Fruit fly (Drosophila melanogaster) whole organism, wandering third instar larva: Measurements from ENCODE around the gene Iyd.
A peak's percentile ranks its signal among the peaks of the same experiment; 100 is the strongest.

Experiments
- Abd-B ChIP-seq: fragments of >200 bp; optimal IDR thresholded peaks from 2 replicates; lab custom pipeline; 2017; ENCODE audit warnings: missing biosample characterization, missing genetic modification characterization
- CG32264 ChIP-seq: fragments of 200-800 bp; sonication (Bioruptor generic); optimal IDR thresholded peaks from 2 replicates; lab custom pipeline; 2016; ENCODE audit warnings: missing biosample characterization, missing genetic modification characterization
- CG9705 ChIP-seq: fragments of 200-800 bp; sonication (Bioruptor generic); optimal IDR thresholded peaks from 2 replicates; lab custom pipeline; 2018; ENCODE audit warnings: missing biosample characterization, mild to moderate bottlenecking, missing genetic modification characterization
- CrebA ChIP-seq: fragments of 200-800 bp; sonication (Bioruptor generic); optimal IDR thresholded peaks from 2 replicates; lab custom pipeline; 2016; ENCODE audit warnings: missing biosample characterization, mild to moderate bottlenecking, missing genetic modification characterization, borderline replicate concordance
- Dfd ChIP-seq: fragments of >200 bp; optimal IDR thresholded peaks from 2 replicates; lab custom pipeline; 2017; ENCODE audit warnings: missing biosample characterization, missing genetic modification characterization
- Dif ChIP-seq: fragments of 200-275, 200-300 bp; sonication (Bioruptor generic); optimal IDR thresholded peaks from 2 replicates; lab custom pipeline; 2018; ENCODE audit warnings: missing biosample characterization, missing genetic modification characterization; ENCODE audit not compliant: partially characterized antibody
- GATAd ChIP-seq: sonication (Bioruptor generic); optimal IDR thresholded peaks from 2 replicates; lab custom pipeline; 2016; ENCODE audit warnings: missing biosample characterization, missing genetic modification characterization
- HLH106 ChIP-seq: fragments of 200-800 bp; optimal IDR thresholded peaks from 3 replicates; lab custom pipeline; 2019; ENCODE audit warnings: missing biosample characterization, mild to moderate bottlenecking, missing genetic modification characterization, moderate library complexity
- Hnf4 ChIP-seq: fragments of 200-800 bp; sonication (Bioruptor generic); optimal IDR thresholded peaks from 2 replicates; lab custom pipeline; 2016; ENCODE audit warnings: missing biosample characterization, mild to moderate bottlenecking, missing genetic modification characterization
- Hr78 ChIP-seq: fragments of >200 bp; optimal IDR thresholded peaks from 2 replicates; lab custom pipeline; 2017; ENCODE audit warnings: missing biosample characterization, missing genetic modification characterization
- Hr83 ChIP-seq: fragments of 200-300 bp; sonication (Bioruptor generic); optimal IDR thresholded peaks from 2 replicates; lab custom pipeline; 2016; ENCODE audit warnings: missing biosample characterization, mild to moderate bottlenecking, missing genetic modification characterization, moderate library complexity; ENCODE audit not compliant: poor library complexity, severe bottlenecking
- Jra ChIP-seq: sonication (Bioruptor generic); optimal IDR thresholded peaks from 2 replicates; lab custom pipeline; 2016; ENCODE audit warnings: missing biosample characterization, missing genetic modification characterization
- Mio ChIP-seq: sonication (Bioruptor generic); optimal IDR thresholded peaks from 2 replicates; lab custom pipeline; 2016; ENCODE audit warnings: missing biosample characterization, missing genetic modification characterization
- Myc ChIP-seq: fragments of >200 bp; optimal IDR thresholded peaks from 2 replicates; lab custom pipeline; 2017
- N ChIP-seq: fragments of >200 bp; optimal IDR thresholded peaks from 2 replicates; lab custom pipeline; 2018; ENCODE audit warnings: missing biosample characterization, missing external identifiers, missing genetic modification characterization
- OdsH ChIP-seq: fragments of 200-800 bp; sonication (Bioruptor generic); optimal IDR thresholded peaks from 2 replicates; lab custom pipeline; 2016; ENCODE audit warnings: missing biosample characterization, mild to moderate bottlenecking, missing genetic modification characterization
- Rel ChIP-seq, 2 experiments: fragments of 200-800 bp; sonication (Bioruptor generic) in 1 of 2; optimal IDR thresholded peaks; 2 replicates in 1 of 2; 3 replicates in 1 of 2; lab custom pipeline; 2016 to 2019; ENCODE audit warnings: mild to moderate bottlenecking in 2 of 2, missing biosample characterization in 2 of 2, missing genetic modification characterization in 2 of 2, moderate library complexity in 1 of 2
- Sp1 ChIP-seq: fragments of 200-800 bp; sonication (Bioruptor generic); optimal IDR thresholded peaks from 3 replicates; lab custom pipeline; 2019; ENCODE audit warnings: missing biosample characterization, mild to moderate bottlenecking, missing genetic modification characterization, moderate library complexity
- Vsx2 ChIP-seq: fragments of 200-300, 225-300 bp; sonication (Bioruptor generic); optimal IDR thresholded peaks from 2 replicates; lab custom pipeline; 2018; ENCODE audit warnings: missing biosample characterization, missing genetic modification characterization; ENCODE audit not compliant: partially characterized antibody
- br ChIP-seq: fragments of 200-800 bp; sonication (Bioruptor generic); optimal IDR thresholded peaks from 2 replicates; lab custom pipeline; 2016; ENCODE audit warnings: missing biosample characterization, missing genetic modification characterization
- brk ChIP-seq: fragments of 200-800 bp; sonication (Bioruptor generic); optimal IDR thresholded peaks from 2 replicates; lab custom pipeline; 2016; ENCODE audit warnings: missing biosample characterization, mild to moderate bottlenecking, missing genetic modification characterization
- dl ChIP-seq, 2 experiments: fragments of 175-275, 200-275 bp in 1 of 2; fragments of 200-275 bp in 1 of 2; sonication (Bioruptor generic); optimal IDR thresholded peaks; lab custom pipeline; 2018; ENCODE audit warnings: mild to moderate bottlenecking in 2 of 2, missing biosample characterization in 2 of 2, missing genetic modification characterization in 2 of 2, moderate library complexity in 2 of 2; ENCODE audit not compliant: partially characterized antibody in 2 of 2, insufficient read depth in 1 of 2
- dmrt93B ChIP-seq: fragments of 200-800 bp; sonication (Bioruptor generic); optimal IDR thresholded peaks from 2 replicates; lab custom pipeline; 2018; ENCODE audit warnings: missing biosample characterization, mild to moderate bottlenecking, missing genetic modification characterization
- dsf ChIP-seq: sonication (Bioruptor generic); optimal IDR thresholded peaks from 2 replicates; lab custom pipeline; 2016; ENCODE audit warnings: missing biosample characterization, missing genetic modification characterization, borderline replicate concordance
- ey ChIP-seq: fragments of 200-800 bp; sonication (Bioruptor generic); optimal IDR thresholded peaks from 2 replicates; lab custom pipeline; 2016; ENCODE audit warnings: missing biosample characterization, missing genetic modification characterization
- foxo ChIP-seq, 2 experiments: fragments of 200-800 bp; sonication (Bioruptor generic); optimal IDR thresholded peaks; 2 replicates in 1 of 2; 3 replicates in 1 of 2; lab custom pipeline; 2016 to 2017; ENCODE audit warnings: missing biosample characterization in 2 of 2, missing genetic modification characterization in 2 of 2
- fru ChIP-seq: fragments of 200-800 bp; sonication (Bioruptor generic); optimal IDR thresholded peaks from 3 replicates; lab custom pipeline; 2016; ENCODE audit warnings: missing biosample characterization, mild to moderate bottlenecking, missing genetic modification characterization
- h ChIP-seq: fragments of 200-800 bp; sonication (Bioruptor generic); optimal IDR thresholded peaks from 3 replicates; lab custom pipeline; 2016; ENCODE audit warnings: missing biosample characterization, mild to moderate bottlenecking, missing genetic modification characterization
- jim ChIP-seq: fragments of 175-275, 200-325 bp; sonication (Bioruptor generic); optimal IDR thresholded peaks from 2 replicates; lab custom pipeline; 2016; ENCODE audit warnings: missing biosample characterization, mild to moderate bottlenecking, missing genetic modification characterization
- lola ChIP-seq: fragments of >200 bp; optimal IDR thresholded peaks from 2 replicates; lab custom pipeline; 2017; ENCODE audit warnings: missing biosample characterization, missing genetic modification characterization
- pan ChIP-seq: fragments of >200 bp; optimal IDR thresholded peaks from 2 replicates; lab custom pipeline; 2017
- psq ChIP-seq: fragments of 200-800 bp; sonication (Bioruptor generic); optimal IDR thresholded peaks from 3 replicates; lab custom pipeline; 2017; ENCODE audit warnings: missing biosample characterization, mild to moderate bottlenecking, missing genetic modification characterization, moderate library complexity
- rgr ChIP-seq: fragments of 200-800 bp; sonication (Bioruptor generic); optimal IDR thresholded peaks from 3 replicates; lab custom pipeline; 2016; ENCODE audit warnings: missing biosample characterization, mild to moderate bottlenecking, missing genetic modification characterization
- sage ChIP-seq: fragments of 200-800 bp; sonication (Bioruptor generic); optimal IDR thresholded peaks from 2 replicates; lab custom pipeline; 2016; ENCODE audit warnings: missing biosample characterization, mild to moderate bottlenecking, missing genetic modification characterization
- sv ChIP-seq: fragments of 200-800 bp; sonication (Bioruptor generic); optimal IDR thresholded peaks from 3 replicates; lab custom pipeline; 2016; ENCODE audit warnings: missing biosample characterization, missing genetic modification characterization
- tai ChIP-seq: sonication (Bioruptor generic); optimal IDR thresholded peaks from 2 replicates; lab custom pipeline; 2016; ENCODE audit warnings: missing biosample characterization, missing genetic modification characterization
- usp ChIP-seq: fragments of >200 bp; optimal IDR thresholded peaks from 2 replicates; lab custom pipeline; 2017; ENCODE audit warnings: missing biosample characterization, missing genetic modification characterization
- woc ChIP-seq: sonication (Bioruptor generic); optimal IDR thresholded peaks from 2 replicates; lab custom pipeline; 2016; ENCODE audit warnings: missing biosample characterization, mild to moderate bottlenecking, missing genetic modification characterization

The Iyd gene

dm6 chr3L:11071057-11071456 is 25.0 kb downstream of the Iyd start:
- TF ChIP-seq br (GFP tag; lab: Kevin White, UChicago) (no peak), Hr83 (GFP tag; lab: Kevin White, UChicago) (no peak), woc (GFP tag; lab: Kevin White, UChicago) (no peak), pan (lab: Kevin White, UChicago) (no peak), jim (GFP tag; lab: Kevin White, UChicago) (no peak), Abd-B (GFP tag; lab: Kevin White, UChicago) (no peak), GATAd (GFP tag; lab: Kevin White, UChicago) (no peak), CrebA (GFP tag; lab: Kevin White, UChicago) (no peak), Dfd (GFP tag; lab: Kevin White, UChicago) (no peak), lola (no peak), usp (GFP tag; lab: Kevin White, UChicago) (no peak), HLH106 (tag; lab: Kevin White, UChicago) (no peak), rgr (GFP tag; lab: Kevin White, UChicago) (no peak), fru (GFP tag; lab: Kevin White, UChicago) (no peak), Hr78 (no peak), foxo (GFP tag; optimal IDR thresholded peaks at IDR 0.05; lab: Kevin White, UChicago) (no peak), Dif (GFP tag; lab: Kevin White, UChicago) (no peak), Rel (GFP tag; optimal IDR thresholded peaks at IDR 0.05; lab: Kevin White, UChicago) (no peak), Rel (tag; optimal IDR thresholded peaks at IDR 0.05; lab: Kevin White, UChicago) (no peak)
- TF ChIP-seq, all 38 proteins: peak for 0

dm6 chr3L:11070372-11070854 is 25.6 kb downstream of the Iyd start, which contains the start of gene Mocs1:
Gene Mocs1, plus strand, starts transcription at chr3L:11070526.
- TF ChIP-seq h (no peak), OdsH (GFP tag; lab: Kevin White, UChicago) (peak; percentile 14), Rel (GFP tag; optimal IDR thresholded peaks at IDR 0.05; lab: Kevin White, UChicago) (no peak), Rel (tag; optimal IDR thresholded peaks at IDR 0.05; lab: Kevin White, UChicago) (peak; percentile 24), sv (no peak), CG9705 (GFP tag; lab: Kevin White, UChicago) (no peak), Hr83 (GFP tag; lab: Kevin White, UChicago) (peak; percentile 77), foxo (GFP tag; optimal IDR thresholded peaks at IDR 0.05; lab: Kevin White, UChicago) (peak in 1 of 2 experiments; percentile 43), Hr78 (no peak), HLH106 (tag; lab: Kevin White, UChicago) (no peak), GATAd (GFP tag; lab: Kevin White, UChicago) (no peak), usp (GFP tag; lab: Kevin White, UChicago) (no peak), N (GFP tag; lab: Kevin White, UChicago) (no peak), Myc (no peak), Mio (GFP tag; lab: Kevin White, UChicago) (no peak), Hnf4 (GFP tag; lab: Kevin White, UChicago) (peak; percentile 49), br (GFP tag; lab: Kevin White, UChicago) (no peak), Vsx2 (no peak), dsf (no peak), Sp1 (GFP tag; lab: Kevin White, UChicago) (peak; percentile 31), fru (GFP tag; lab: Kevin White, UChicago) (no peak), CG32264 (GFP tag; lab: Kevin White, UChicago) (no peak), Jra (no peak), Dfd (GFP tag; lab: Kevin White, UChicago) (no peak), CrebA (GFP tag; lab: Kevin White, UChicago) (no peak), lola (no peak), pan (lab: Kevin White, UChicago) (no peak), tai (GFP tag; lab: Kevin White, UChicago) (no peak), rgr (GFP tag; lab: Kevin White, UChicago) (peak; percentile 56), sage (GFP tag; lab: Kevin White, UChicago) (no peak), jim (GFP tag; lab: Kevin White, UChicago) (peak; percentile 11), dl (GFP tag; optimal IDR thresholded peaks at IDR 0.05; lab: Kevin White, UChicago; ENCODE audit: insufficient read depth in 1 of 2, partially characterized antibody in 2 of 2) (no peak), psq (GFP tag; lab: Kevin White, UChicago) (no peak), Dif (GFP tag; lab: Kevin White, UChicago) (peak; percentile 47), dmrt93B (GFP tag; lab: Kevin White, UChicago) (no peak), woc (GFP tag; lab: Kevin White, UChicago) (no peak), Abd-B (GFP tag; lab: Kevin White, UChicago) (no peak), ey (GFP tag; lab: Kevin White, UChicago) (no peak), brk (GFP tag; lab: Kevin White, UChicago) (no peak)
